Worm (Caenorhabditis elegans) whole organism, L2 larva: ENCODE measurements around the gene Y48E1C.4.

ENCODE experiments used
- F13H6.1 ChIP-seq: sonication (generic microtip); optimal IDR thresholded peaks from 2 replicates; lab custom pipeline; 2016; ENCODE audit warnings: missing genetic modification characterization, missing compliant biosample characterization
- R02D3.7 ChIP-seq: fragments of 150-350 bp; optimal IDR thresholded peaks from 2 replicates; lab custom pipeline; 2014; ENCODE audit warnings: missing biosample characterization, missing genetic modification characterization
- aly-2 ChIP-seq: fragments of 150-350 bp; optimal IDR thresholded peaks from 2 replicates; lab custom pipeline; 2014; ENCODE audit warnings: missing biosample characterization, missing genetic modification characterization
- ama-1 ChIP-seq: fragments of 150-350 bp; optimal IDR thresholded peaks from 2 replicates; lab custom pipeline; 2018; ENCODE audit warnings: inconsistent platforms
- ceh-82 ChIP-seq: fragments of 150-350 bp; optimal IDR thresholded peaks from 2 replicates; lab custom pipeline; 2014; ENCODE audit warnings: missing biosample characterization, missing genetic modification characterization
- gmeb-1 ChIP-seq: fragments of 150-350 bp; optimal IDR thresholded peaks from 2 replicates; lab custom pipeline; 2014; ENCODE audit warnings: missing biosample characterization, missing genetic modification characterization
- mdl-1 ChIP-seq, 2 experiments: fragments of 150-350 bp in 1 of 2; sonication (generic microtip) in 1 of 2; optimal IDR thresholded peaks; 2 replicates each; lab custom pipeline; 2017; ENCODE audit warnings: missing biosample characterization in 2 of 2, missing genetic modification characterization in 2 of 2
- snpc-4 ChIP-seq: fragments of 150-350 bp; optimal IDR thresholded peaks from 2 replicates; lab custom pipeline; 2014; ENCODE audit warnings: missing biosample characterization, missing genetic modification characterization
- ztf-4 ChIP-seq: fragments of 150-350 bp; optimal IDR thresholded peaks from 2 replicates; lab custom pipeline; 2014; ENCODE audit warnings: missing biosample characterization, missing genetic modification characterization

DNA sequence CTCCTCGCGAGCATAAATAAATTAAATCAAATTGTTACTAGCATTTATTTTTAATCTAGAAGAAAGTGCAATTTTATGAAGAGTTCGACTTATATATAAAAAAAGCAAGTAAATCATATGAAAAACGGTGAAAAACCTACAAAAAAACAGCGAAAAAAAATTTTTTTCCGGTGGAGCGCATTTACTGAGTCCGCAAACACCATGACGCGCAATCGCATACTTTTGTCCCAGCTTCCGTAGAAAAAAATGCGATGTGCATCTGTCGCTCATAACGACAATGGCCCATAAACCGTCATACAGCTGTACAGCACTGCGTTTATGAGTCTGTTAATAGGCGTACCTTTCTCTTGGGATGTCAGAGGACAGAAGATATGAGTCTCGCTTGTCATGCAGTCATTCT lies 40.6 kb upstream of the Y48E1C.4 start:
- TF ChIP-seq R02D3.7 (tag; lab: Kevin White, UChicago): no peak
- TF ChIP-seq mdl-1 (tag; optimal IDR thresholded peaks at IDR 0.05; lab: Kevin White, UChicago): no peak
- TF ChIP-seq gmeb-1 (tag; lab: Kevin White, UChicago): peak; percentile 77
- TF ChIP-seq snpc-4 (tag; lab: Kevin White, UChicago): no peak
- no peak for TF ChIP-seq aly-2 (tag; lab: Kevin White, UChicago)
- peak; percentile 5 for TF ChIP-seq ama-1 (lab: Kevin White, UChicago)
- peak; percentile 16 for TF ChIP-seq F13H6.1 (tag; lab: Kevin White, UChicago)
- no peak for TF ChIP-seq ztf-4
- TF ChIP-seq ceh-82: no peak
